Worm (Caenorhabditis elegans): ENCODE results near the gene ram-2.

- TF ChIP-seq T22C8.4 (GFP tag; IDR thresholded peaks at IDR 0.05) (no peak), ztf-23 (GFP tag; IDR thresholded peaks at IDR 0.05) (no peak)
Observed at ce11 chrII:10975239-10975638, 41.4 kb downstream of the ram-2 start, which contains the start of gene ptp-3.
